Worm (Caenorhabditis elegans) whole organism, L4 larva: ENCODE data around the gene T23F6.2.

Experiments
- ZK337.2 ChIP-seq: fragments of 200-800 bp; sonication (Bioruptor generic); IDR thresholded peaks from 2 replicates; pipeline ENCODE4 v1.3.6; 2022; ENCODE audit warnings: missing genetic modification reagents, missing genetic modification characterization, missing compliant biosample characterization
- ZK546.5 ChIP-seq, 2 experiments: sonication (generic microtip); optimal IDR thresholded peaks; 2 replicates each; lab custom pipeline; 2017; ENCODE audit warnings: missing biosample characterization in 2 of 2, missing genetic modification characterization in 2 of 2
- ces-1 ChIP-seq: fragments of 150-350 bp; sonication (generic microtip); optimal IDR thresholded peaks from 4 replicates; lab custom pipeline; 2014; ENCODE audit warnings: missing biosample characterization, missing genetic modification reagents, missing genetic modification characterization
- egl-43 ChIP-seq: fragments of 200-800 bp; sonication (Bioruptor generic); IDR thresholded peaks from 2 replicates; pipeline ENCODE4 v1.3.6; 2022; ENCODE audit warnings: missing genetic modification reagents, missing genetic modification characterization, missing compliant biosample characterization
- fos-1 ChIP-seq: fragments of 150-350 bp; optimal IDR thresholded peaks from 2 replicates; lab custom pipeline; 2014; ENCODE audit warnings: missing biosample characterization, missing genetic modification characterization
- lin-13 ChIP-seq: fragments of 150-350 bp; optimal IDR thresholded peaks from 2 replicates; lab custom pipeline; 2014; ENCODE audit warnings: missing biosample characterization, missing genetic modification reagents, missing genetic modification characterization
- pha-4 ChIP-seq, 2 experiments: fragments of 150-350 bp in 1 of 2; fragments of 200-800 bp in 1 of 2; sonication (Bioruptor generic) in 1 of 2; IDR thresholded peaks in 1 of 2; optimal IDR thresholded peaks in 1 of 2; 2 replicates each; pipeline versions ENCODE4 v1.3.6 to Lab custom; 2014 to 2022; ENCODE audit warnings: missing genetic modification characterization in 2 of 2, missing genetic modification reagents in 2 of 2, missing biosample characterization in 1 of 2, missing compliant biosample characterization in 1 of 2
- zip-11 ChIP-seq: fragments of 200-800 bp; sonication (Bioruptor generic); IDR thresholded peaks from 2 replicates; pipeline ENCODE4 v1.3.6; 2022; ENCODE audit warnings: missing genetic modification characterization, missing compliant biosample characterization

- TF ChIP-seq lin-13 (GFP tag; lab: Kevin White, UChicago) (peak; percentile 59), zip-11 (GFP tag; lab: Robert Waterston, UW) (no peak), ces-1 (no peak), pha-4 (GFP tag; IDR thresholded peaks at IDR 0.05; lab: Robert Waterston, UW) (peak; percentile 54; the same call in 1 of the 2 replicates), pha-4 (tag; optimal IDR thresholded peaks at IDR 0.05; lab: Kevin White, UChicago) (peak; percentile 83), ZK546.5 (tag; optimal IDR thresholded peaks at IDR 0.05; lab: Kevin White, UChicago) (no peak), egl-43 (GFP tag; lab: Robert Waterston, UW) (peak; percentile 38; the same call in 1 of the 2 replicates), ZK337.2 (peak; percentile 55; the same call in 1 of the 2 replicates), fos-1 (no peak)
Measured at ce11 chrIV:12724641-12725040, 3.5 kb downstream of the T23F6.2 start, which contains the start of the genes T23F6.3 and rbd-1.
